Fruit fly (Drosophila melanogaster) Kc167 (cell line): ENCODE measurements around the gene CG9777.

ENCODE experiments used
- Myc ChIP-seq: fragments of >200 bp; optimal IDR thresholded peaks from 2 replicates; lab custom pipeline; 2017; ENCODE audit warnings: missing external identifiers
- Sin3A ChIP-seq: fragments of >200 bp; optimal IDR thresholded peaks from 2 replicates; lab custom pipeline; 2018; ENCODE audit warnings: missing external identifiers
- h ChIP-seq: fragments of >200 bp; optimal IDR thresholded peaks from 3 replicates; lab custom pipeline; 2018; ENCODE audit warnings: missing external identifiers
- insv ChIP-seq: fragments of >200 bp; optimal IDR thresholded peaks from 3 replicates; lab custom pipeline; 2018; ENCODE audit warnings: missing external identifiers
- psq ChIP-seq: fragments of >200 bp; optimal IDR thresholded peaks from 2 replicates; lab custom pipeline; 2017; ENCODE audit warnings: missing external identifiers
- ttk ChIP-seq: sonication (Bioruptor generic); optimal IDR thresholded peaks from 2 replicates; lab custom pipeline; 2017; ENCODE audit warnings: missing external identifiers

The CG9777 gene

DNA sequence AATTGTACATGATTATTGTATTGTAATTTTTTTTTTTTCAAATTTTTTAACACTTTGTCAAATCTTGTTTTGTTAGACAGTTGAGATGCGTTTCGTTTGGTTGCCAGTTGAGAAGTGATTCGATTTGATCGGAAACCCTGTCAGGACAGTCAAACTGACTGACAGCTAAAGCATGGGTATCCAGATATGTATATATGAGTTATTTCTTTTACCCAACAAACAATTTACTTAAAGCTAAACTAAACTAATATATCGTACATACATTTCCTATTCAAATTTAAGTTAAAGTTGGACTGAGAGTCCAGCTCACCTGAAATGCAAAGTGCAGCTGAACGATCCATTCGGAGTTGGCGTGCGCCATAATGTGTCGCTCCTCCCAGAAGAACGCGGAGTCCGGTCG is at the start of gene CG9777:
CG9777 (minus strand) TSS at position 101 of the 400 bp plus-strand sequence.
- TF ChIP-seq h (lab: Kevin White, UChicago): no peak
- TF ChIP-seq psq (lab: Kevin White, UChicago): no peak
- TF ChIP-seq insv (lab: Kevin White, UChicago): no peak
- no peak for TF ChIP-seq ttk (lab: Kevin White, UChicago)
- TF ChIP-seq Myc (lab: Kevin White, UChicago): no peak
- TF ChIP-seq Sin3A (lab: Kevin White, UChicago): no peak

DNA sequence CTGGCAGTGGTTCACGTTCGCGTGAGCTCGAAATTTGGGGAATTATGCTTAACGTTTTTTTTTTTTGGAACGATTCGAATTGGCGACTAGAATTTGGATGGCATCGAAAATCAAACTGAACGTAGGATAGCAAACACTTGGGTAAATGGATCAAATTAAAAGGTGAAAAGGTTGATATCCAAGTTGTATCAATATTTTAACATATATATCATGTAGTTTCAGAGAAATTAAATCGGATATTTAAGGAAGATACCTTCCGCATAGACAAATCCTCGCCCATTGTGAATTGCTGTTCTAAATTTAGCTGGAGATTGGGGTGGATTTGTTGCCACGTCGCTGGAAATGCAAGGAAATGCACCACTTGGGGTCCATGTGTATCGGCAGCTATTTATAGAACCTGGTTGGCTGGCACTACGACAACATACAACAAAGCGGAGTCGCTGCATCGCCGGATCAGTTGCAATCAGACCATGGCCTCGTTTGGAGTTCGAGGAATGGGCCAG is 46.9 kb upstream of the CG9777 start, which contains the start of the genes CG13010 and sing:
CG13010 (minus strand) TSS at position 101 of the 503 bp plus-strand sequence.
sing (plus strand) TSS at position 453 of the 503 bp plus-strand sequence.
- TF ChIP-seq Myc (lab: Kevin White, UChicago) (no peak), psq (lab: Kevin White, UChicago) (no peak), ttk (lab: Kevin White, UChicago) (no peak), h (lab: Kevin White, UChicago) (no peak), Sin3A (lab: Kevin White, UChicago) (no peak), insv (lab: Kevin White, UChicago) (no peak)

DNA sequence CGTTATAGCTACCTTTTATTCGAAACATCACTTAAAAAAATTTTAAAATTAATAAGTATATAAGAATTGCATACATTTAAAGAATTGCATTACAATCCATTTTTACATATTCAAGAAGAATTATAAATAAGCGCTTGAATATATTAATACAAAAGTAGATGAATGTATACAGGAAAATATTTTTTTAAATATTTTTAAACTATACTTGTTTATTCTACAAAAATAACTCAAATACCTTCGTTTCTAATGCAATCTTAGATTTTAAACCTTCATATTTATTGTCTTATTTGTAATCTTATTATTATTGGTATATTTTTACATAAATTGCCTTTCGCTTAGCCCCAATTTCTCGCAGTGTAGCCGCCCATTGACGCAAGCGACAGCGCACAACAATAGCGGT is 45.1 kb upstream of the CG9777 start:
- TF ChIP-seq insv (lab: Kevin White, UChicago): no peak
- TF ChIP-seq h (lab: Kevin White, UChicago): no peak
- TF ChIP-seq Myc (lab: Kevin White, UChicago): no peak
- TF ChIP-seq ttk (lab: Kevin White, UChicago): no peak
- no peak for TF ChIP-seq psq (lab: Kevin White, UChicago)
- no peak for TF ChIP-seq Sin3A (lab: Kevin White, UChicago)

DNA sequence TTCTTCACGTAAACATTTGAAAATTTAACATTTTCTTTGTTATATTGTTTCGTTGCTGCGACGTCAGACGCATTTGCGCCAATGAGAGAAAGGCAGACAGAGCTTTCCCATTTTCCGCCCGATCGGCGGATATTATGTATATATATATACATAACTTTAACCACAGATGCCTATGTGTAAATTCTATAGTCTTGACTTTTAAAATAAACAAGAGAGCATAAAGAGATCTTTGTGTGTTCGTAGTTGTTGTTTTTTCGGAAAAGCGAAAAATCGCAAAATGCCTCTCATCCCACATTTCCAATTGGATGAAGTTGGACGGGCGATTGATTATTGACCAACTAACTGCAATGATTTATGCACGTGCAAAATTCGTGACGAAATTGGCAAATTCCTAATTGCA is 44.6 kb upstream of the CG9777 start, which contains the start of gene CG13012:
CG13012 (minus strand) TSS at position 101 of the 400 bp plus-strand sequence.
- TF ChIP-seq Myc (lab: Kevin White, UChicago): no peak
- no peak for TF ChIP-seq ttk (lab: Kevin White, UChicago)
- TF ChIP-seq Sin3A (lab: Kevin White, UChicago): no peak
- no peak for TF ChIP-seq h (lab: Kevin White, UChicago)
- no peak for TF ChIP-seq insv (lab: Kevin White, UChicago)
- TF ChIP-seq psq (lab: Kevin White, UChicago): no peak

DNA sequence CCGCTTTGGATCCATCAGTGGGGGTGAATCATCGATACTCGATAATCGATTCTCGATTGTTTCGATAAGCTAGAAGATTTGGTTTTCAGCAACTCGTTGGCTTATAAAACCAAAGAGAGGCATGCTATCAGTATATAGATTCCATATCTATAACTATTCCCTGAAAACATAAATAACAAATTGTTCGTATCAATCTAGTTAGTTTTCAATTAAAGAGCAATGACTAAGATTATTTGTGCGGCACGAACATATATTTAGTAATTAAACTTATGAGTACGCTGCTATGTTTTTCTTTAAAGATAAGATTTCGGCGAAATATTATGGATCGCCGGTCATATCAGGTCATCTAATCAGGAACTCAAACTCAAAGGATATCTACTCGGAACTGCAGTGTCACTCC is 42.5 kb upstream of the CG9777 start:
- TF ChIP-seq ttk (lab: Kevin White, UChicago) (no peak), Sin3A (lab: Kevin White, UChicago) (no peak)

DNA sequence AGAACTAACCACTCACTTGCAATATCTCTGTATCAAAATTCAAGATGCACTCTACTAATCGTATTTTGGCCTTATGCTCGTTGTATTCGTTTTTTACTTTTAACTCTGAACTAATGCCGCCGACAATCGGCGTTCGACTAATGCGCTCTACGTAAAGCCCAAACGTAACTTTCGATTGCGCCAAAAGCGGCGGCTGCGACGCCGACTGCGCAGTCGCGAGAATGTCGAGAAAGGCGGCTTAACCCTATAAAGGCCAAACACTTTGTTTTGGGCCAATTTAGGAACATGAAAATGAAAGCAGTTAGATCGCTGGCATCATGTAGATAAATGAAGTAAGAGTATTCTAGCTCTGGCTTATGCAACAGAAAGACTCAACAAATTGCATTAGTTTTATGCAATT is 40.9 kb upstream of the CG9777 start:
- TF ChIP-seq ttk (lab: Kevin White, UChicago) (no peak), psq (lab: Kevin White, UChicago) (no peak), h (lab: Kevin White, UChicago) (no peak), Myc (lab: Kevin White, UChicago) (no peak), Sin3A (lab: Kevin White, UChicago) (no peak), insv (lab: Kevin White, UChicago) (no peak)

DNA sequence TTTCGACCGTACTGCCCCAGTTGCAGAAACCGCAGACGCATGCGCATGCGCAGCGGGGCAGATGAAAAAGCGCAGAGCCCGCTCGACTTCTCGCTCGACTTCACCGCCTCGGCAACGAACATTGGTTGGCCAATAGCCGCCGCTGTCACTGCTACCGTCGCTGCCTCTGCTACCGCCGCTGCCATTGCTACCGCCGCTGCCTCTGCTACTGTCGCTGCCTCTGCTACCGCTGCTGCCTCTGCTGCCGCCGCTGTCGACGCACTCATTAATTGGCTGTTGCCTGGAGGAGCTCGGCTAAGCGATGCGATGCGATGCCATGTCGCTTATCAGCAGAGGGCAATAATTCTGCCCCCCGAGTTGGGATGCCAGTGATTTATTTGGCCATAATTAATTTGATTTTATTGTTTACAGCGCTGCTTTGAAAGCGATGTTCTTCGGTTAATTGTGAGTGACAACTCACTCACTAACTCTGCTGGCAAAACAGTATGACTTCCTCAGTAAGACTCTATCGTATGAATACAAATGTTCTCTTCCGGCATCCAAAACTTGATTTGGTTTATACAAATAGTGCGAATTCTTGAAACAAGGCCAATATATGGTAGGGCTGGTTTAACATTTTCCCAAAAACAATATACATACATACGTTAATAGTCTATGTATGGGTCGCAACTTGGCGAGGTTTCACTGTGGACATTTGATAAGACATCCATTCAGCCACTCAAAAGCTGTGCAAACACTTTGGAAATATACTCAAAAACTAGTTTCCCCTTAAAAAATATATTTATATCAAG is 38.9 kb upstream of the CG9777 start:
- TF ChIP-seq h (lab: Kevin White, UChicago) (no peak), Myc (lab: Kevin White, UChicago) (no peak), ttk (lab: Kevin White, UChicago) (no peak), psq (lab: Kevin White, UChicago) (no peak), insv (lab: Kevin White, UChicago) (no peak), Sin3A (lab: Kevin White, UChicago) (no peak)

DNA sequence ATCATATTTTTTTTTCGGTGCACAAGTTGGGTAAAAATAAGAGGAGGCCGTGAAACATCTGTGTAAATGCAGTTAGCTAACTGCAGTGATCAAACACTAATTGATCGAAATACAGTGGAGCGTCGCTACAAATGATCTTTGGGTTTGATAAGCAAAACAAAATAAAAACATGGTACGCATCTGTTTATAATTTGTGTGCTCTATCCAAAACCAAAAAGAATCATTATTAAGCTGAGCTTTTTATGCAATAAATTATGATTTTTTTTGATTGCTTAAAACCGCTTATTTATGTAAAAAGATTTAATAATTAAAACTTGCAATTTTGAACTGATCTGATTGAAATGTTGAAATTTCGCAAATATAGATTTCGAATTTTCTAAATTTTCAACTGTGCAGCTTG is 38.2 kb upstream of the CG9777 start:
- TF ChIP-seq psq (lab: Kevin White, UChicago) (no peak), Myc (lab: Kevin White, UChicago) (no peak), Sin3A (lab: Kevin White, UChicago) (no peak), insv (lab: Kevin White, UChicago) (no peak), ttk (lab: Kevin White, UChicago) (no peak), h (lab: Kevin White, UChicago) (no peak)

DNA sequence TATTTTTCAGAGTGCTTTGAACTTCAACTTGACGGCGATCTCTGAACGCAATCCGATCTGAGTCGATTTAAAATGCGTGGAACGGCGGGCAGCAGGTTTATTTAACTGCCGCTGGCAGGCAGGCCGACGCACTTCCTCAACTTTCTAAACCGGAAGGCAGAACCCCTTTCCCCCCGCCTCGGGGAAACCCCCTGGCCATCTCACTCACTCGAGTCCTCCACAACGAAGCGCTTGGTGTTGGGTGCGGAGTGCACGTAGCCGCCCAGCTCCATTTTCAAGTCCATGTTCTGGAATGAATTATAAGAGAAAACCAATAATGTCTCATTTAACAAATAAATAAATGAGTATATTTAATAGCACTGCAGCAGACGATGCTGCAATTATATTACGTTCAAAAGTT is 37.8 kb upstream of the CG9777 start:
- no peak for TF ChIP-seq ttk (lab: Kevin White, UChicago)
- TF ChIP-seq Sin3A (lab: Kevin White, UChicago): no peak

DNA sequence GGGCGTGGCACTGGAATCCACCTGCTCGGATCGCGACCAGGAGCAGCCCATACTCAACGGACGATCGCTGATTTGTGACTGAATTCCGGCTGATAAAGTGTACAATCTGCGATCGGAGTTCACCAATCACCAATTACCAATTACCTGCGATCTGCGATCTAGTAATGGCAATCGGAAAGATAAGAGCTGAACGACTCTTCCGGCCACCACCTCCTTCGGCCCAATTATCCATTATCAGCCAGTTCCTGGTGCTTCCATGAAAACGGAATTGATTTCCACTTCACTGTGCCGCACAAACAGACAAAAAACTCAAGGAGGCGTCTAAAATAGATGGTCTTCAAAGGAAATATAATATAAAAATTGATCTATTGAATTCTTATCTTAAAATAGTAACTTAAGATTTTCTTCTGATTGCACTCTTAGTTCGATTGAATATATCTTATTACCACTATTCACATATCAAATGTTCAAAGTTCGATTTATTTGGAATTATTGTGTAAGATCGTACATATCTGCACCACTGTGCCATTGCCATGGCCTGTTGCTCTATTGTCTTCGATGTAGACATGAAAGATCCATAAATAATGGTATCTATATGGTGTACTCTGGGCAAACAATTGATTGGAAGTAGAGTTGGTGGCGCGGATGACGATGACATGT is 32.5 kb upstream of the CG9777 start, which contains the start of gene CG15865:
CG15865 (minus strand) TSS at position 51 of the 660 bp plus-strand sequence.
- TF ChIP-seq psq (lab: Kevin White, UChicago): no peak
- no peak for TF ChIP-seq Myc (lab: Kevin White, UChicago)
- TF ChIP-seq insv (lab: Kevin White, UChicago): no peak
- TF ChIP-seq h (lab: Kevin White, UChicago): no peak
- no peak for TF ChIP-seq Sin3A (lab: Kevin White, UChicago)
- no peak for TF ChIP-seq ttk (lab: Kevin White, UChicago)

DNA sequence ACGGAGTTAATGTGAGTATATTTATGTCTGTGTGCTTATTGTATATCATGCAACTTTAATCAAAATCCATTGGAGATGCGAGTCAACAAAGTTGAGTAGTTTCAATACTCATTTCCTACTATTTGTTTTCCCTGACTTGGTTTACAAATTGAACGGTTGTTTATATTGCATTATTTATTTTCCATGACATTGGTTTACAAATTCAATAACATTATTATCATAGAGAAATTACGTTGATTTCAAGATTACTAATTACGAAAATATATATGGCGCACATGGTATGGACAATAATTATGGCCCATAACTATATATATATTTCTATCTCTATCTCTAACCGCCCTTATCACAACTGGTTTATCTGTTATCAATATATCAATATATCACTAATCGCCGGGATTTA is 28.6 kb upstream of the CG9777 start:
- TF ChIP-seq insv (lab: Kevin White, UChicago) (no peak), Myc (lab: Kevin White, UChicago) (no peak), psq (lab: Kevin White, UChicago) (no peak)
